Worm (Caenorhabditis elegans): ENCODE results near the gene nop-1.

DNA sequence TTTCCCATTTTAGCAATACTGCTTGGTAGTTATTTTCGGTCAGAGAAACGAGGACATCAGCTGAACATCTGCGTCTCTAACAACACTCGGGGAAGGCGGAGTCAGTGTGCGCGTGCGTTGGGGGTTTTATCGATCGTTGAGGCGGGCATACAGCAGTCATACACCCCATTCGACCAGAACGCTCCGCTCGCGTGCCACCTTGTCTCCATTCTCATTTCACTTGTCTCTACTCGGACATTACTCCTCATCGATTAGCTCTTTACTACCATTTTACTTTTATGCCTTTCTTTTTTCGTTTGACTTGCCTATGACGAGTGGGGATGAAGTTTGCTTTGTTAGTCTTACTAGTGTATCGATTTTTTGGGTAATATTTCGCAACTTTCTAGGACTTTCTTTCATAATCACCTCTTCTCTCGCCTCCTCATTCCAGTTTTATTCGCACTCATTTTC, 18.0 kb upstream of the nop-1 start:
- TF ChIP-seq elt-3 (tag; optimal IDR thresholded peaks at IDR 0.05) (no peak), snpc-4 (tag; optimal IDR thresholded peaks at IDR 0.05) (peak; percentile 48), mbf-1 (tag; optimal IDR thresholded peaks at IDR 0.05) (no peak), zag-1 (tag; optimal IDR thresholded peaks at IDR 0.05) (no peak), lsy-2 (tag; optimal IDR thresholded peaks at IDR 0.05) (peak; percentile 25 to 70), elt-1 (tag; optimal IDR thresholded peaks at IDR 0.05) (no peak), nhr-12 (tag; optimal IDR thresholded peaks at IDR 0.05) (no peak), aly-2 (tag; optimal IDR thresholded peaks at IDR 0.05) (no peak), dmd-4 (tag; optimal IDR thresholded peaks at IDR 0.05) (no peak)

Data from whole organism, L2 larva.